Fruit fly (Drosophila melanogaster) whole organism: ENCODE measurements around the gene CG42374.

Experiments used
- Dll ChIP-seq: fragments of >200 bp; optimal IDR thresholded peaks from 2 replicates; lab custom pipeline; 2017
- EcR ChIP-seq, 2 experiments: fragments of >200 bp; optimal IDR thresholded peaks; 2 replicates each; lab custom pipeline; 2017; ENCODE audit warnings: missing biosample characterization in 2 of 2, missing genetic modification characterization in 2 of 2, missing genetic modification reagents in 2 of 2
- pan ChIP-seq: fragments of >200 bp; optimal IDR thresholded peaks from 2 replicates; lab custom pipeline; 2017
- psq ChIP-seq: fragments of >200 bp; optimal IDR thresholded peaks from 2 replicates; lab custom pipeline; 2017

DNA sequence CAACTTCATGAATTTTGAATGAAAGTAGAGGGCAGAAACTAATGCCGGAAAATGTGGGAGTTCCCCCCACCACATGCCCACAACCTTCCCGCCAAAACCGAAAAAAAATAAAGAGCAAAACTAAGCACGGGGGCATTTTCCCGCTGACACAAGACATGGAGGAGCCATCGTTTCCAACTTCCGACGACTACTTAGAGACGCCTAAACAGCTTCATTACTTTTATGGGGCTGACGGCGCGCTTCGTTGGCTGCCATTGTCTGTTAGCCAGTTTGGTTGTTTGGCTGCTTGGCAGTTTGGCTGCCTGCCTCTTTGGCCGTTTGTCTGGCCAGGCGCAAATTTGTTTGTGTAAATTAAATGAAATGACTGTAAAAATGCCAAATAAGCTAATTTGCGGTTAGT, 49.3 kb upstream of the CG42374 start:
- TF ChIP-seq pan (lab: Kevin White, UChicago) (no peak), Dll (lab: Kevin White, UChicago) (no peak), EcR (GFP tag; optimal IDR thresholded peaks at IDR 0.05; lab: Kevin White, UChicago) (no peak), psq (no peak)
